Worm (Caenorhabditis elegans) whole organism, young adult: ENCODE results near the gene F26A1.3.

Source experiments
- F23B12.7 ChIP-seq: sonication (generic microtip); optimal IDR thresholded peaks from 2 replicates; lab custom pipeline; 2017; ENCODE audit warnings: missing genetic modification characterization, mild to moderate bottlenecking, missing compliant biosample characterization, antibody characterized with exemption, moderate library complexity; ENCODE audit not compliant: insufficient read depth
- T26A5.8 ChIP-seq: sonication (generic microtip); optimal IDR thresholded peaks from 2 replicates; lab custom pipeline; 2016; ENCODE audit warnings: missing genetic modification characterization, missing compliant biosample characterization
- unc-62 ChIP-seq: fragments of 150-350 bp; optimal IDR thresholded peaks from 2 replicates; lab custom pipeline; 2014; ENCODE audit warnings: missing biosample characterization, missing genetic modification reagents, missing genetic modification characterization
- zim-3 ChIP-seq: sonication (generic microtip); optimal IDR thresholded peaks from 2 replicates; lab custom pipeline; 2017; ENCODE audit warnings: mild to moderate bottlenecking, missing genetic modification characterization, moderate library complexity, missing compliant biosample characterization

ce11 chrIII:4796536-4796935, 30.2 kb upstream of the F26A1.3 start, which contains the start of gene tag-325:
- TF ChIP-seq zim-3 (tag; lab: Kevin White, UChicago) (no peak), F23B12.7 (tag; lab: Kevin White, UChicago) (no peak), unc-62 (GFP tag; lab: Kevin White, UChicago) (no peak), T26A5.8 (tag; lab: Kevin White, UChicago) (no peak)
